Worm (Caenorhabditis elegans) whole organism, L4/young adult: ENCODE data around the gene mpk-1.

Source experiments
- W03F9.2 ChIP-seq: fragments of 150-350 bp; optimal IDR thresholded peaks from 2 replicates; lab custom pipeline; 2014; ENCODE audit warnings: missing biosample characterization, missing genetic modification characterization
- dao-5 ChIP-seq: sonication (generic microtip); optimal IDR thresholded peaks from 2 replicates; lab custom pipeline; 2016; ENCODE audit warnings: missing genotype, missing genetic modification characterization, moderate library complexity, missing compliant biosample characterization
- him-1 ChIP-seq: sonication (generic microtip); optimal IDR thresholded peaks from 2 replicates; lab custom pipeline; 2016; ENCODE audit warnings: missing genotype, missing genetic modification reagents, missing genetic modification characterization, missing compliant biosample characterization

ce11 chrIII:4191091-4191638 lies 36.7 kb downstream of the mpk-1 start, which contains the start of gene dnj-16:
- no peak for TF ChIP-seq him-1 (tag; lab: Kevin White, UChicago)
- no peak for TF ChIP-seq dao-5 (tag; lab: Kevin White, UChicago)
- TF ChIP-seq W03F9.2 (tag; lab: Kevin White, UChicago), result peak; percentile 30
